Worm (Caenorhabditis elegans) whole organism, late embryonic: ENCODE data around the gene mltn-3.

Experiments
- ahr-1 ChIP-seq: sonication (generic microtip); optimal IDR thresholded peaks from 2 replicates; lab custom pipeline; 2016; ENCODE audit warnings: missing genetic modification characterization, missing compliant biosample characterization
- che-1 ChIP-seq: sonication (generic microtip); optimal IDR thresholded peaks from 2 replicates; lab custom pipeline; 2016; ENCODE audit warnings: mild to moderate bottlenecking, missing genetic modification characterization, missing compliant biosample characterization
- ets-4 ChIP-seq: sonication (generic microtip); optimal IDR thresholded peaks from 2 replicates; lab custom pipeline; 2016; ENCODE audit warnings: missing genetic modification characterization, missing compliant biosample characterization
- nhr-11 ChIP-seq: fragments of 150-350 bp; optimal IDR thresholded peaks from 2 replicates; lab custom pipeline; 2014; ENCODE audit warnings: missing biosample characterization, missing genetic modification characterization
- pat-9 ChIP-seq: fragments of 200-800 bp; sonication (Bioruptor generic); optimal IDR thresholded peaks from 2 replicates; lab custom pipeline; 2018; ENCODE audit warnings: mild to moderate bottlenecking, missing genetic modification characterization, moderate library complexity, missing compliant biosample characterization
- tbx-2 ChIP-seq: sonication (generic microtip); optimal IDR thresholded peaks from 2 replicates; lab custom pipeline; 2016; ENCODE audit warnings: missing genetic modification characterization, missing compliant biosample characterization

ce11 chrII:13935907-13936306 lies 19.8 kb downstream of the mltn-3 start:
- TF ChIP-seq ets-4 (tag; lab: Kevin White, UChicago), result no peak
- no peak for TF ChIP-seq pat-9 (tag; lab: Kevin White, UChicago)
- TF ChIP-seq tbx-2 (tag; lab: Kevin White, UChicago), result no peak
- TF ChIP-seq nhr-11 (tag; lab: Kevin White, UChicago), result no peak
- no peak for TF ChIP-seq che-1
- TF ChIP-seq ahr-1 (tag; lab: Kevin White, UChicago), result no peak
